Fruit fly (Drosophila melanogaster): Measurements from ENCODE around the gene ScsbetaG.

ScsbetaG gene

DNA sequence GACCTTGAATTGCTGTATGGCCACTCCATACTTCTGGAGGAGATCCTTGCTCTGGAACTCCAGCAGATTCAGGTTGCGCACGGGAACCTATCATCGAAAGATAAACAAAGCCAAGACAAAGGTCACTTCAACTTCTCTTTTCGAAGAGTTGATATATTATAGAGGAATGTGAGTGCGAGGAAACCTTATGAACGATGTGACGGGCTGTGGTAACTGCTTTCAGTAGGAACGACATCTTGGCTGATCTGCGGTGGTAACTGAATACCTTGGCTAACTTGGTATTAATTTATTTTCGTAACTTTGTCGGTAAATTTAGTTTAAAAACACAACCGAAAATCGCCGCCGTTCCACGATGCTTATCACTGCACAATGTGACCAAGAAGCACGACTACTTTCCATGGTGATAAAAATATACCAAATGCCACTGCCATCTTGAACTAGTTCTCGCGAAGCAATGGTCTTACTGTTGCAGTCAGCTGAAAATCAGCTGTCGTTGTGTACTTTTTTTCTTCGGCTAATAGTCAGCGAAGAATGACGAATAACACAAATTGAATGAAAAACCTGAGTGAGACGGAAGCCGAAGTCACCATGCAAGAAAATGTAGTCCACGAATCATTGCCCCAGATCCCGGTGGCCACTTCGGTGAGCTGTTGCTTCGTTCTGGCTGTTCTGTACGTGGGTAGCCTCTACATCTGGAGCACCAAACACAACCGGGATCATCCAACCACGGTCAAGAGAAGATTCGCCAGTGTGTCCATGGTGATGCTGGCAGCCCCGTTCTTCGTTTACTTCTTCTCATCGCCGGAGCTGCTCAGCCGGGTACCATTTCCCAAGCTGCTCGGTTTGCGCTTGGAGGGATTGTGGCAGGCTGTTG lies at the start of gene ScsbetaG, which contains the start of gene Sras (continued):
- no peak for TF ChIP-seq caup (GFP tag; optimal IDR thresholded peaks at IDR 0.05; ENCODE audit: severe bottlenecking)
- TF ChIP-seq CG3065 (GFP tag; optimal IDR thresholded peaks at IDR 0.05), result no peak
- no peak for TF ChIP-seq dysf (GFP tag; IDR thresholded peaks at IDR 0.05)
- TF ChIP-seq CG14667 (GFP tag; IDR thresholded peaks at IDR 0.05), result no peak
- no peak for TF ChIP-seq Side (GFP tag; optimal IDR thresholded peaks at IDR 0.05)
- no peak for TF ChIP-seq CG17568 (GFP tag; optimal IDR thresholded peaks at IDR 0.05)
- TF ChIP-seq ab (GFP tag; optimal IDR thresholded peaks at IDR 0.05), result no peak
- TF ChIP-seq twi (tag; optimal IDR thresholded peaks at IDR 0.05), result no peak
- no peak for TF ChIP-seq Neu2 (GFP tag; optimal IDR thresholded peaks at IDR 0.05; ENCODE audit: borderline replicate concordance)
- TF ChIP-seq CG42726 (GFP tag; IDR thresholded peaks at IDR 0.05; ENCODE audit: partially characterized antibody), result 0 out of 2 replicates have a peak, but pooled peaks have one; percentile 30
- TF ChIP-seq sens (GFP tag), result peak; percentile 55
- no peak for TF ChIP-seq CG5953 (GFP tag; IDR thresholded peaks at IDR 0.05)
- TF ChIP-seq mld (GFP tag; IDR thresholded peaks at IDR 0.05; ENCODE audit: partially characterized antibody), result no peak
- no peak for TF ChIP-seq CG16815 (GFP tag; optimal IDR thresholded peaks at IDR 0.05)
- TF ChIP-seq pum (GFP tag; optimal IDR thresholded peaks at IDR 0.05), result no peak
- no peak for TF ChIP-seq crol (GFP tag; IDR thresholded peaks at IDR 0.05)
- TF ChIP-seq CG11398 (GFP tag; optimal IDR thresholded peaks at IDR 0.05), result no peak
- TF ChIP-seq TFAM (GFP tag; optimal IDR thresholded peaks at IDR 0.05), result no peak
- TF ChIP-seq sd (tag; optimal IDR thresholded peaks at IDR 0.05), result peak; percentile 56
- TF ChIP-seq CG17186 (GFP tag; optimal IDR thresholded peaks at IDR 0.05), result no peak
- TF ChIP-seq CG4282 (GFP tag; optimal IDR thresholded peaks at IDR 0.05), result no peak
- TF ChIP-seq phol (tag; optimal IDR thresholded peaks at IDR 0.05), result peak; percentile 82
- no peak for TF ChIP-seq CG17802 (tag; optimal IDR thresholded peaks at IDR 0.05)
- no peak for TF ChIP-seq CG9215 (GFP tag; IDR thresholded peaks at IDR 0.05)
- no peak for TF ChIP-seq C15 (GFP tag; IDR thresholded peaks at IDR 0.05)
- no peak for TF ChIP-seq CG11456 (GFP tag; IDR thresholded peaks at IDR 0.05)
- no peak for TF ChIP-seq da (GFP tag; optimal IDR thresholded peaks at IDR 0.05)
- no peak for TF ChIP-seq tio (GFP tag; optimal IDR thresholded peaks at IDR 0.05)
- TF ChIP-seq grn (GFP tag; optimal IDR thresholded peaks at IDR 0.05), result peak; percentile 98
- no peak for TF ChIP-seq NC2β (GFP tag; optimal IDR thresholded peaks at IDR 0.05)
- no peak for TF ChIP-seq dpn (GFP tag; optimal IDR thresholded peaks at IDR 0.05)
- peak; percentile 62; the same call in 1 of the 2 replicates for TF ChIP-seq CG13287 (GFP tag; IDR thresholded peaks at IDR 0.05; ENCODE audit: partially characterized antibody)
- no peak for TF ChIP-seq Usf (GFP tag; optimal IDR thresholded peaks at IDR 0.05)
- no peak for TF ChIP-seq Hsf (GFP tag; optimal IDR thresholded peaks at IDR 0.05)
- TF ChIP-seq B-H1 (GFP tag; IDR thresholded peaks at IDR 0.05), result no peak
- no peak for TF ChIP-seq seq (GFP tag; IDR thresholded peaks at IDR 0.05)
- no peak for TF ChIP-seq Ssrp (tag; optimal IDR thresholded peaks at IDR 0.05)
- peak; percentile 53 for TF ChIP-seq Sin3A (optimal IDR thresholded peaks at IDR 0.05)
- TF ChIP-seq fd3F (GFP tag; optimal IDR thresholded peaks at IDR 0.05), result no peak
- TF ChIP-seq Meics (GFP tag; optimal IDR thresholded peaks at IDR 0.05), result no peak
- TF ChIP-seq Ada2b (GFP tag; IDR thresholded peaks at IDR 0.05), result no peak
- TF ChIP-seq CG1602 (GFP tag; optimal IDR thresholded peaks at IDR 0.05), result no peak
- no peak for TF ChIP-seq Dip3 (GFP tag; optimal IDR thresholded peaks at IDR 0.05)
- TF ChIP-seq HmgZ (tag; optimal IDR thresholded peaks at IDR 0.05), result peak; percentile 66
- no peak for TF ChIP-seq CG12155 (GFP tag; optimal IDR thresholded peaks at IDR 0.05)

All from whole organism, embryonic.